Worm (Caenorhabditis elegans) whole organism, L4 larva: ENCODE results near the gene T21B10.3.

Experiments
- T20F7.1 ChIP-seq: fragments of 200-800 bp; sonication (Bioruptor generic); optimal IDR thresholded peaks from 2 replicates; lab custom pipeline; 2018; ENCODE audit warnings: mild to moderate bottlenecking, missing genetic modification characterization, missing compliant biosample characterization
- ZK546.5 ChIP-seq, 2 experiments: sonication (generic microtip); optimal IDR thresholded peaks; 2 replicates each; lab custom pipeline; 2017; ENCODE audit warnings: missing biosample characterization in 2 of 2, missing genetic modification characterization in 2 of 2
- ama-1 ChIP-seq: fragments of 150-350 bp; optimal IDR thresholded peaks from 2 replicates; lab custom pipeline; 2014; ENCODE audit warnings: inconsistent platforms, mixed read lengths
- attf-4 ChIP-seq: sonication (generic microtip); optimal IDR thresholded peaks from 3 replicates; lab custom pipeline; 2017; ENCODE audit warnings: missing biosample characterization, missing genetic modification characterization
- cey-2 ChIP-seq: sonication (generic microtip); optimal IDR thresholded peaks from 3 replicates; lab custom pipeline; 2017; ENCODE audit warnings: missing genetic modification characterization, mild to moderate bottlenecking, missing compliant biosample characterization, antibody characterized with exemption, borderline replicate concordance; ENCODE audit not compliant: insufficient read depth
- ctbp-1 ChIP-seq: fragments of 200-800 bp; sonication (Bioruptor generic); IDR thresholded peaks from 2 replicates; pipeline ENCODE4 v1.3.6; 2022; ENCODE audit warnings: missing genetic modification reagents, missing genetic modification characterization, missing compliant biosample characterization
- egl-27 ChIP-seq: sonication (generic microtip); optimal IDR thresholded peaks from 3 replicates; lab custom pipeline; 2017; ENCODE audit warnings: missing biosample characterization, missing genetic modification reagents, missing genetic modification characterization
- egl-43 ChIP-seq: fragments of 200-800 bp; sonication (Bioruptor generic); IDR thresholded peaks from 2 replicates; pipeline ENCODE4 v1.3.6; 2022; ENCODE audit warnings: missing genetic modification reagents, missing genetic modification characterization, missing compliant biosample characterization
- jun-1 ChIP-seq: fragments of 150-350 bp; optimal IDR thresholded peaks from 2 replicates; lab custom pipeline; 2014; ENCODE audit warnings: missing biosample characterization, missing genetic modification reagents, missing genetic modification characterization
- nhr-10 ChIP-seq: fragments of 150-350 bp; optimal IDR thresholded peaks from 2 replicates; lab custom pipeline; 2014; ENCODE audit warnings: missing biosample characterization, missing genetic modification characterization
- skn-1 ChIP-seq: fragments of 150-350 bp; optimal IDR thresholded peaks from 2 replicates; lab custom pipeline; 2014; ENCODE audit warnings: missing biosample characterization, missing genetic modification characterization
- zfp-3 ChIP-seq: fragments of 200-800 bp; sonication (Bioruptor generic); conservative IDR thresholded peaks from 2 replicates; pipeline ENCODE4 v1.3.6; 2022; ENCODE audit warnings: missing genetic modification reagents, missing genetic modification characterization, missing compliant biosample characterization
- ztf-11 ChIP-seq: fragments of 150-350 bp; optimal IDR thresholded peaks from 2 replicates; lab custom pipeline; 2014; ENCODE audit warnings: missing biosample characterization, missing genetic modification characterization

ce11 chrII:8964049-8964448 is 29.9 kb downstream of the T21B10.3 start, which contains the start of gene sftd-3:
- TF ChIP-seq ctbp-1 (no peak), attf-4 (tag; lab: Kevin White, UChicago) (no peak), ama-1 (no peak), T20F7.1 (no peak), skn-1 (no peak), jun-1 (tag; lab: Kevin White, UChicago) (no peak), egl-43 (GFP tag; lab: Robert Waterston, UW) (no peak), ztf-11 (tag; lab: Kevin White, UChicago) (no peak), cey-2 (tag; lab: Kevin White, UChicago) (no peak), egl-27 (tag; lab: Kevin White, UChicago) (no peak), nhr-10 (tag; lab: Kevin White, UChicago) (no peak), ZK546.5 (tag; optimal IDR thresholded peaks at IDR 0.05; lab: Kevin White, UChicago) (no peak), zfp-3 (no peak)
